Fruit fly (Drosophila melanogaster) Kc167 (cell line): ENCODE data around the gene CG15546.

Source experiments
- h ChIP-seq: fragments of >200 bp; optimal IDR thresholded peaks from 3 replicates; lab custom pipeline; 2018; ENCODE audit warnings: missing external identifiers
- psq ChIP-seq: fragments of >200 bp; optimal IDR thresholded peaks from 2 replicates; lab custom pipeline; 2017; ENCODE audit warnings: missing external identifiers

DNA sequence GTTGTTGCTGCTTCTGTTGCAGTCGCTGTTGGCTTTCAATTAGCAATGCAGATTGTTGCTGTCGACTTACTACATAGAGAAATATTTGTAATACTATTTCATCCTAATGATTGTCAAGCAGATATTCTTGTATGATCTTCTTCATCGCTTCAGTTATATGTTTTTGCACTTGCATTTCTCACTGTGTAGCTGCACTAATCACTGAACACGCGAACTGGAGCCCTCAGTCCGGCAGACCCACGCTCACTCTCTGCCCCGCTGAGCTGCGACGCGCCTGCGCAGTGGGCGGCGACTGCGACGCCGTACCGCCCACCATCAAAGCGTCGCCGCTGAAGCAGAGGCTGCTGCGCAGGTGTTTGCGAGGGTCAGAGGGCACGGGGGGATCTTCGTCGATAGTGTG is 1.3 kb downstream of the CG15546 start:
- TF ChIP-seq h (lab: Kevin White, UChicago) = no peak
- no peak for TF ChIP-seq psq (lab: Kevin White, UChicago)
